Worm (Caenorhabditis elegans): ENCODE results near the gene srg-23.

DNA sequence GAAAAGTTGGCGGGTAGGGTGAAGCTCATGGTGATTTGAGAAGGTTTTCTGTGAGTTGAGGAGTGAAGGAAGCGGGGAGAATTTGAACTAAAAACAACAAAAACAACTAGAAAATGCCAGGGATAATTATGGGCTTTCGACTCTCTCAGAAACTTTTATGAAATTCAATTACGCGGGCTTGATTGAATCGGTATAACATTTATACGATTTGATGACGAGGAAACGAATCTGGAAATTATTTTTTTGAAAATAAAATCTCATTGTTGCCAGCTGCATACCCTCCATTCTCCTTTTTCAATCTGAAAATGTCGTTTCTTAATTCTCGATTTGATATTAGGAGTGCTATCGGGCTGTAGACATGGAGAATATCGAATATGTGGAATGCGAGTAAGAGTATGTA lies 4.7 kb downstream of the srg-23 start, which contains the start of gene srg-21:
- TF ChIP-seq nhr-41 (GFP tag; IDR thresholded peaks at IDR 0.05): no peak
- TF ChIP-seq snpc-1.2 (GFP tag; IDR thresholded peaks at IDR 0.05): no peak
- no peak for TF ChIP-seq nhr-11 (tag; optimal IDR thresholded peaks at IDR 0.05)
- no peak for TF ChIP-seq ceh-28 (tag; optimal IDR thresholded peaks at IDR 0.05)
- TF ChIP-seq ztf-11 (tag; optimal IDR thresholded peaks at IDR 0.05): no peak
- no peak for TF ChIP-seq nhr-237 (tag; optimal IDR thresholded peaks at IDR 0.05)
- no peak for TF ChIP-seq unc-62 (GFP tag; optimal IDR thresholded peaks at IDR 0.05 in 1 of 2)
- no peak for TF ChIP-seq unc-62 (tag; optimal IDR thresholded peaks at IDR 0.05)
- no peak for TF ChIP-seq pqm-1 (tag; optimal IDR thresholded peaks at IDR 0.05)
- no peak for TF ChIP-seq aly-2 (tag; optimal IDR thresholded peaks at IDR 0.05)
- no peak for TF ChIP-seq lin-15B (tag; optimal IDR thresholded peaks at IDR 0.05)
